Fruit fly (Drosophila melanogaster) whole organism, pupa: ENCODE measurements around the gene Wdr37.

Experiments
- CG10348 ChIP-seq: fragments of 200-800 bp; sonication (Bioruptor generic); IDR thresholded peaks from 2 replicates; pipeline ENCODE4 v1.3.6; 2022; ENCODE audit warnings: missing biosample characterization, missing genetic modification characterization
- CG12605 ChIP-seq: fragments of 200-800 bp; sonication (Bioruptor generic); IDR thresholded peaks from 2 replicates; pipeline ENCODE4 v1.3.6; 2022; ENCODE audit warnings: missing biosample characterization, missing genetic modification characterization
- CG13204 ChIP-seq: fragments of 200-800 bp; sonication (Bioruptor generic); optimal IDR thresholded peaks from 2 replicates; lab custom pipeline; 2018; ENCODE audit warnings: missing biosample characterization, mild to moderate bottlenecking, missing genetic modification characterization, moderate library complexity
- CG14655 ChIP-seq: fragments of 200-800 bp; sonication (Bioruptor generic); optimal IDR thresholded peaks from 3 replicates; lab custom pipeline; 2017; ENCODE audit warnings: mild to moderate bottlenecking, missing biosample characterization, missing genetic modification reagents, missing genetic modification characterization
- CG15710 ChIP-seq: fragments of 200-800 bp; sonication (Bioruptor generic); optimal IDR thresholded peaks from 2 replicates; lab custom pipeline; 2018; ENCODE audit warnings: missing biosample characterization, mild to moderate bottlenecking, missing genetic modification characterization, moderate library complexity
- CG17806 ChIP-seq: fragments of 200-800 bp; sonication (Bioruptor generic); optimal IDR thresholded peaks from 2 replicates; lab custom pipeline; 2018; ENCODE audit warnings: missing biosample characterization, mild to moderate bottlenecking, missing genetic modification characterization, moderate library complexity
- CG32121 ChIP-seq: fragments of 200-800 bp; sonication (Bioruptor generic); IDR thresholded peaks from 2 replicates; pipeline ENCODE4 v1.3.6; 2022; ENCODE audit warnings: missing biosample characterization, missing genetic modification characterization
- CG34367 ChIP-seq: fragments of 200-800 bp; sonication (Bioruptor generic); optimal IDR thresholded peaks from 2 replicates; lab custom pipeline; 2018; ENCODE audit warnings: missing biosample characterization, mild to moderate bottlenecking, missing genetic modification characterization
- CG4496 ChIP-seq: fragments of 200-800 bp; sonication (Bioruptor generic); IDR thresholded peaks from 3 replicates; pipeline ENCODE4 v1.3.6; 2022; ENCODE audit warnings: missing biosample characterization, missing genetic modification characterization
- CG8159 ChIP-seq: fragments of 200-800 bp; sonication (Bioruptor generic); optimal IDR thresholded peaks from 3 replicates; lab custom pipeline; 2018; ENCODE audit warnings: missing biosample characterization, mild to moderate bottlenecking, missing genetic modification characterization, moderate library complexity
- CG8301 ChIP-seq: fragments of 200-800 bp; sonication (Bioruptor generic); optimal IDR thresholded peaks from 2 replicates; lab custom pipeline; 2018; ENCODE audit warnings: missing biosample characterization, mild to moderate bottlenecking, missing genetic modification characterization
- CG9948 ChIP-seq: fragments of 200-800 bp; sonication (Bioruptor generic); optimal IDR thresholded peaks from 2 replicates; lab custom pipeline; 2018; ENCODE audit warnings: missing biosample characterization, mild to moderate bottlenecking, missing genetic modification characterization, moderate library complexity
- D1 ChIP-seq: fragments of 200-800 bp; sonication (Bioruptor generic); optimal IDR thresholded peaks from 2 replicates; lab custom pipeline; 2018; ENCODE audit warnings: missing biosample characterization, mild to moderate bottlenecking, missing genetic modification characterization, moderate library complexity
- EcR ChIP-seq: fragments of 200-800 bp; sonication (Bioruptor generic); optimal IDR thresholded peaks from 3 replicates; lab custom pipeline; 2019; ENCODE audit warnings: missing biosample characterization, missing genetic modification characterization, mild to moderate bottlenecking, moderate library complexity, missing genetic modification reagents
- Ets98B ChIP-seq: fragments of 200-800 bp; sonication (Bioruptor generic); IDR thresholded peaks from 2 replicates; pipeline ENCODE4 v1.3.6; 2022; ENCODE audit warnings: missing biosample characterization, missing genetic modification characterization
- Pif1A ChIP-seq: fragments of 200-800 bp; sonication (Bioruptor generic); optimal IDR thresholded peaks from 3 replicates; lab custom pipeline; 2016; ENCODE audit warnings: missing biosample characterization, missing genetic modification characterization
- Pif1B ChIP-seq: fragments of 200-800 bp; sonication (Bioruptor generic); optimal IDR thresholded peaks from 3 replicates; lab custom pipeline; 2016; ENCODE audit warnings: missing biosample characterization, missing genetic modification characterization
- Snoo ChIP-seq: fragments of 200-800 bp; sonication (Bioruptor generic); optimal IDR thresholded peaks from 3 replicates; lab custom pipeline; 2017; ENCODE audit warnings: missing biosample characterization, mild to moderate bottlenecking, missing genetic modification characterization, inconsistent platforms
- fd96Ca ChIP-seq: fragments of 200-800 bp; sonication (Bioruptor generic); IDR thresholded peaks from 3 replicates; pipeline ENCODE4 v1.3.6; 2022; ENCODE audit warnings: missing biosample characterization, missing genetic modification characterization
- gl ChIP-seq: fragments of 200-800 bp; sonication (Bioruptor generic); optimal IDR thresholded peaks from 2 replicates; lab custom pipeline; 2018; ENCODE audit warnings: missing biosample characterization, mild to moderate bottlenecking, missing genetic modification characterization
- rn ChIP-seq: fragments of 200-800 bp; sonication (Bioruptor generic); IDR thresholded peaks from 2 replicates; pipeline ENCODE4 v1.3.6; 2022; ENCODE audit warnings: missing biosample characterization, missing genetic modification characterization

Gene Wdr37

dm6 chr3R:18447146-18447773, 44.7 kb upstream of the Wdr37 start:
- 0 out of 3 replicates have a peak, but pooled peaks have one; percentile 30 for TF ChIP-seq CG4496 (GFP tag; lab: Robert Waterston, UW)
- peak; percentile 60; the same call in 1 of the 2 replicates for TF ChIP-seq CG32121
- 0 out of 3 replicates have a peak, but pooled peaks have one; percentile 19 for TF ChIP-seq fd96Ca (GFP tag; lab: Robert Waterston, UW)
- TF ChIP-seq Pif1B = no peak
- no peak for TF ChIP-seq CG8159 (tag; lab: Kevin White, UChicago)
- no peak for TF ChIP-seq D1 (tag; lab: Kevin White, UChicago)
- TF ChIP-seq, all 21 proteins: peak for 3

dm6 chr3R:18445148-18445843, 42.8 kb upstream of the Wdr37 start:
- TF ChIP-seq CG8301 (tag; lab: Kevin White, UChicago) = no peak
- no peak for TF ChIP-seq rn (GFP tag; lab: Robert Waterston, UW)
- no peak for TF ChIP-seq CG10348 (GFP tag; lab: Robert Waterston, UW)
- TF ChIP-seq gl (tag; lab: Kevin White, UChicago) = no peak
- no peak for TF ChIP-seq CG13204 (GFP tag; lab: Kevin White, UChicago)
- TF ChIP-seq CG32121 = no peak
- no peak for TF ChIP-seq D1 (tag; lab: Kevin White, UChicago)
- no peak for TF ChIP-seq CG9948
- no peak for TF ChIP-seq CG4496 (GFP tag; lab: Robert Waterston, UW)
- TF ChIP-seq CG34367 = no peak
- TF ChIP-seq CG14655 (GFP tag; lab: Kevin White, UChicago) = no peak
- no peak for TF ChIP-seq Pif1A (GFP tag; lab: Kevin White, UChicago)

- TF ChIP-seq fd96Ca (GFP tag; lab: Robert Waterston, UW) (0 out of 3 replicates have a peak, but pooled peaks have one; percentile 3), CG8159 (tag; lab: Kevin White, UChicago) (no peak)
- TF ChIP-seq, all 21 proteins: peak for 1
Observed at dm6 chr3R:18443232-18443631, 40.7 kb upstream of the Wdr37 start.

dm6 chr3R:18438827-18439717, 36.6 kb upstream of the Wdr37 start:
- TF ChIP-seq CG8301 (tag; lab: Kevin White, UChicago) (peak; percentile 35), CG8159 (tag; lab: Kevin White, UChicago) (peak; percentile 71), CG14655 (GFP tag; lab: Kevin White, UChicago) (peak; percentile 58), D1 (tag; lab: Kevin White, UChicago) (no peak), CG13204 (GFP tag; lab: Kevin White, UChicago) (no peak), fd96Ca (GFP tag; lab: Robert Waterston, UW) (no peak), rn (GFP tag; lab: Robert Waterston, UW) (no peak), gl (tag; lab: Kevin White, UChicago) (no peak), Ets98B (GFP tag; lab: Robert Waterston, UW) (peak; percentile 31; the same call in 1 of the 2 replicates), CG12605 (no peak), Snoo (no peak), CG34367 (peak; percentile 27), CG4496 (GFP tag; lab: Robert Waterston, UW) (no peak), EcR (GFP tag; lab: Kevin White, UChicago) (peak; percentile 54), Pif1B (no peak), CG32121 (peak; percentile 52; the same call in 1 of the 2 replicates), CG17806 (tag; lab: Kevin White, UChicago) (no peak), CG10348 (GFP tag; lab: Robert Waterston, UW) (no peak), CG15710 (tag; lab: Kevin White, UChicago) (peak; percentile 54), Pif1A (GFP tag; lab: Kevin White, UChicago) (peak; percentile 2), CG9948 (peak; percentile 48)

- TF ChIP-seq CG34367 = no peak
- peak; percentile 21; the same call in 1 of the 3 replicates for TF ChIP-seq fd96Ca (GFP tag; lab: Robert Waterston, UW)
- TF ChIP-seq CG32121 = no peak
- no peak; the same call in 2 of the 3 replicates for TF ChIP-seq CG4496 (GFP tag; lab: Robert Waterston, UW)
- TF ChIP-seq Ets98B (GFP tag; lab: Robert Waterston, UW) = peak; percentile 9; the same call in 1 of the 2 replicates
- no peak for TF ChIP-seq EcR (GFP tag; lab: Kevin White, UChicago)
- TF ChIP-seq CG15710 (tag; lab: Kevin White, UChicago) = no peak
Observed at dm6 chr3R:18438181-18438826, 35.8 kb upstream of the Wdr37 start.
